Worm (Caenorhabditis elegans) whole organism, early embryonic: ENCODE data around the gene T10C6.6.

Experiments used
- B0310.2 ChIP-seq: sonication (generic microtip); optimal IDR thresholded peaks from 2 replicates; lab custom pipeline; 2016; ENCODE audit warnings: mild to moderate bottlenecking, missing genetic modification characterization, missing compliant biosample characterization
- F13C5.2 ChIP-seq: sonication (generic microtip); optimal IDR thresholded peaks from 2 replicates; lab custom pipeline; 2017; ENCODE audit warnings: mild to moderate bottlenecking, missing genetic modification characterization, inconsistent platforms, missing compliant biosample characterization
- aly-1 ChIP-seq: sonication (generic microtip); optimal IDR thresholded peaks from 2 replicates; lab custom pipeline; 2016; ENCODE audit warnings: missing genetic modification characterization, missing compliant biosample characterization
- ama-1 ChIP-seq: fragments of 150-350 bp; optimal IDR thresholded peaks from 2 replicates; lab custom pipeline; 2014
- ceh-13 ChIP-seq: fragments of 200-800 bp; sonication (Bioruptor generic); optimal IDR thresholded peaks from 2 replicates; lab custom pipeline; 2018; ENCODE audit warnings: mild to moderate bottlenecking, missing genetic modification characterization, missing compliant biosample characterization
- ceh-36 ChIP-seq: sonication (generic microtip); optimal IDR thresholded peaks from 2 replicates; lab custom pipeline; 2016; ENCODE audit warnings: missing genetic modification characterization, inconsistent platforms, missing compliant biosample characterization
- ets-7 ChIP-seq: sonication (generic microtip); optimal IDR thresholded peaks from 2 replicates; lab custom pipeline; 2016; ENCODE audit warnings: missing genotype, missing genetic modification characterization, missing compliant biosample characterization
- flt-1 ChIP-seq: fragments of 200-800 bp; sonication (Bioruptor generic); IDR thresholded peaks from 2 replicates; pipeline ENCODE4 v1.3.6; 2022; ENCODE audit warnings: missing genetic modification characterization, missing compliant biosample characterization
- hmbx-1 ChIP-seq: sonication (generic microtip); optimal IDR thresholded peaks from 2 replicates; lab custom pipeline; 2016; ENCODE audit warnings: mild to moderate bottlenecking, missing genetic modification characterization, missing compliant biosample characterization
- hmg-4 ChIP-seq: fragments of 200-800 bp; sonication (Bioruptor generic); optimal IDR thresholded peaks from 2 replicates; lab custom pipeline; 2018; ENCODE audit warnings: mild to moderate bottlenecking, missing genetic modification characterization, missing compliant biosample characterization
- hnd-1 ChIP-seq: sonication (generic microtip); optimal IDR thresholded peaks from 2 replicates; lab custom pipeline; 2016; ENCODE audit warnings: missing genetic modification characterization, missing compliant biosample characterization
- pes-1 ChIP-seq: fragments of 200-800 bp; sonication (Bioruptor generic); IDR thresholded peaks from 2 replicates; pipeline ENCODE4 v1.3.6; 2022; ENCODE audit warnings: missing genetic modification reagents, missing genetic modification characterization, missing compliant biosample characterization
- scrt-1 ChIP-seq: fragments of 200-800 bp; sonication (Bioruptor generic); IDR thresholded peaks from 2 replicates; pipeline ENCODE4 v1.3.6; 2022; ENCODE audit warnings: missing genetic modification characterization, missing compliant biosample characterization
- sea-1 ChIP-seq: fragments of 200-800 bp; sonication (Bioruptor generic); conservative IDR thresholded peaks from 2 replicates; pipeline ENCODE4 v1.3.6; 2022; ENCODE audit warnings: missing genetic modification characterization, missing compliant biosample characterization
- tbx-11 ChIP-seq: fragments of 200-800 bp; sonication (Bioruptor generic); IDR thresholded peaks from 2 replicates; pipeline ENCODE4 v1.3.6; 2022; ENCODE audit warnings: missing genetic modification characterization, missing compliant biosample characterization
- tbx-37 ChIP-seq: fragments of 200-800 bp; sonication (Bioruptor generic); conservative IDR thresholded peaks from 2 replicates; pipeline ENCODE4 v1.3.6; 2022; ENCODE audit warnings: missing genetic modification reagents, missing genetic modification characterization, missing compliant biosample characterization
- tra-4 ChIP-seq: sonication (generic microtip); optimal IDR thresholded peaks from 2 replicates; lab custom pipeline; 2017; ENCODE audit warnings: missing genetic modification characterization, missing compliant biosample characterization

T10C6.6 gene

DNA sequence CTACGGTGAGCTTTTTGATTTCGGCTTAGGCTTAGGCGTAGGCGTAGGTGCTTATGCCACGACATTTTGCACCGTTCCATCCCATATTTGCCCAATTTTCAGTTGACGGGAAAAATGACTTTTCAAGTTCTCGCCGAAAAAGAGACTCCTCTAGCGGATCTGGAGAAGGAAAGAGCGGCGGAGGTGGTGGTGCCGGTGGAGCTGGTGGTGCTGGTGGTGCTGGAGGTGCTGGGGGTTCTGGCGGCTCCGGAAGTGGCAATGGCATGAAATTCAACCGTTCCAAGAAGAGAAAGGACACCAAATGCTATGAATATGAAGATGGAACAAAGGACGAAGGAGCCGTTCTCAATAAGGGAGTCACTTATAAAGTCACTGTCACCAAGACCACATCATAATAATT, 22.9 kb downstream of the T10C6.6 start:
- TF ChIP-seq tbx-11 = 0 out of 2 replicates have a peak, but pooled peaks have one; percentile 7
- TF ChIP-seq ets-7 = no peak

ce11 chrV:16047508-16047907, 23.4 kb downstream of the T10C6.6 start, which contains the start of gene str-198:
str-198 (plus strand) TSS chrV:16047808.
- TF ChIP-seq pes-1 (GFP tag; lab: Robert Waterston, UW) (no peak), tra-4 (tag; lab: Kevin White, UChicago) (no peak), ama-1 (lab: Kevin White, UChicago) (no peak), flt-1 (no peak), hmg-4 (GFP tag; lab: Kevin White, UChicago) (no peak)

DNA sequence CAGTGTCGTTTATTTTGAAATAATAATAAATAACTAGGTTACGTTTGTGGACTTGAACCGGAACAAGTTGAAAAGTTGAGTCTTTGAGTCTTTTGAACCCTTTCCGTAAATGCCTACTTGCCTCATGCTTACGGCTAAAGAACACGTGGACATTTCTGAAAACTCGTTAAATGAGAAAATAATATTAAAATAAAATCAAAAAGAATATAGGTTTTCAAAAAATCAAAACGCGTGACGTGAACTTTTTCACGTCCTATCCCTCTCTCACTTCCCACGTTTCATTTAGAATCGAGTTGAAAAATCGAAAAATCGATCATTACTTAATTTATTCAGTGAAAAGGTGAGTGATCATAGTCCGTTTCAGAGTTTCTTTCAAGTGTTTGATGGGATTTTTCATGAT, 25.1 kb downstream of the T10C6.6 start, which contains the start of gene best-12:
TSS of gene best-12 (plus strand) at position 301 of the 400 bp plus-strand sequence.
- TF ChIP-seq hnd-1 = no peak
- TF ChIP-seq aly-1 (tag; lab: Kevin White, UChicago) = no peak

ce11 chrV:16053373-16053772, 29.2 kb downstream of the T10C6.6 start, which contains the start of gene F14H3.3:
F14H3.3 (minus strand) TSS chrV:16053473.
- TF ChIP-seq hmg-4 (GFP tag; lab: Kevin White, UChicago) = no peak
- TF ChIP-seq ets-7 = no peak
- no peak for TF ChIP-seq ceh-36 (tag; lab: Kevin White, UChicago)
- no peak for TF ChIP-seq tbx-11
- no peak for TF ChIP-seq flt-1
- no peak for TF ChIP-seq pes-1 (GFP tag; lab: Robert Waterston, UW)
- TF ChIP-seq F13C5.2 (tag; lab: Kevin White, UChicago) = no peak
- no peak for TF ChIP-seq B0310.2 (tag; lab: Kevin White, UChicago)
- TF ChIP-seq ceh-13 (GFP tag; lab: Kevin White, UChicago) = no peak
- no peak for TF ChIP-seq scrt-1
- TF ChIP-seq hmbx-1 (tag; lab: Kevin White, UChicago) = no peak
- TF ChIP-seq ama-1 (lab: Kevin White, UChicago) = no peak
- no peak for TF ChIP-seq sea-1 (GFP tag; lab: Robert Waterston, UW)
- TF ChIP-seq hnd-1 = no peak
- no peak for TF ChIP-seq tbx-37 (GFP tag; lab: Robert Waterston, UW)
- no peak for TF ChIP-seq aly-1 (tag; lab: Kevin White, UChicago)

ce11 chrV:16055031-16055430, 30.9 kb downstream of the T10C6.6 start, which contains the start of gene F14H3.4:
F14H3.4 (minus strand) TSS chrV:16055072.
- TF ChIP-seq sea-1 (GFP tag; lab: Robert Waterston, UW) (no peak), hmg-4 (GFP tag; lab: Kevin White, UChicago) (no peak), ceh-36 (tag; lab: Kevin White, UChicago) (no peak), F13C5.2 (tag; lab: Kevin White, UChicago) (no peak), tra-4 (tag; lab: Kevin White, UChicago) (no peak), pes-1 (GFP tag; lab: Robert Waterston, UW) (no peak), B0310.2 (tag; lab: Kevin White, UChicago) (no peak), aly-1 (tag; lab: Kevin White, UChicago) (no peak), flt-1 (no peak), scrt-1 (no peak), hmbx-1 (tag; lab: Kevin White, UChicago) (no peak)

DNA sequence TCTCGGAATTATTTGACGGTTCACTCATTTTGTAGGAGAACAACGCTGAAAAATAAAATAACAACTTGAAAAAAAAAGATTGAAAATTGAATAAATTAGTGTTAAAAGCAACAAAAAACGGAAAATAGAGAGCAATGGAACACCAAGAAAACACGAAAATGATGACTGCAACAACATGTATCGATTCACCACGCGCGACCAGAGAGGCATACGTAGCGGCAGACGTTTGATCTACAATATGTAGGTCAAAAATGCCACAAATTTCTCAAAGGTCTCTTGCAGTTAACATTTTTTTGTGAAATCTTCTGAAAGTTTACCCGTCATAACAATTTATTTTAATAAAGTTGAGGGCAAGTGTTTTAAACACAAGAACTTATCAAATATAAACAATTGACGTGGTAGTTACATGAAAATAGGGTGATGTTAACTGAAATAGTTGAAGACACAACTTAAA, 32.9 kb downstream of the T10C6.6 start, which contains the start of gene F14H3.5:
TSS of gene F14H3.5 (minus strand) at position 51 of the 454 bp plus-strand sequence.
- no peak for TF ChIP-seq hnd-1
- TF ChIP-seq tbx-37 (GFP tag; lab: Robert Waterston, UW) = no peak
- no peak for TF ChIP-seq aly-1 (tag; lab: Kevin White, UChicago)
- no peak for TF ChIP-seq hmbx-1 (tag; lab: Kevin White, UChicago)
- no peak for TF ChIP-seq pes-1 (GFP tag; lab: Robert Waterston, UW)
- no peak for TF ChIP-seq tbx-11
- no peak for TF ChIP-seq ceh-13 (GFP tag; lab: Kevin White, UChicago)
- no peak for TF ChIP-seq F13C5.2 (tag; lab: Kevin White, UChicago)
- no peak for TF ChIP-seq ama-1 (lab: Kevin White, UChicago)
- no peak for TF ChIP-seq sea-1 (GFP tag; lab: Robert Waterston, UW)

DNA sequence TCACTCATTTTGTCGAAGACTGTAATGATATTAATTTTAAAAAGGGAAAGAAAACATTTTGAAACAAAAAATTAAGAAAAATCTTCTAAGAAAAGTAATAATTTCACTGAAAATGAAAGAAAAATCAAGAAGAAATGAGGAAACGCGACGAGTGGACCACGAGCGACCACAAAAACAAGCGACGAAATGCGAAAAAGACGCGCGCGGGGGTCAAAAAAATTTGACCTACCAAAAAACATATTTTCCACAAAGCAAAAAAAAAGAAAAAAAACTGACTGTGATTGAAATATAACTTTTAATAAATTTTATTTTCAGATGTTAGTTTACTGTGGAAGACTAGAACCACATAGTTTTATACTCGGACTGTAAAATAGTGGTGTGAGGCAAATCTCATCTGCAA, 34.7 kb downstream of the T10C6.6 start, which contains the start of gene F14H3.6:
TSS of gene F14H3.6 (minus strand) at position 22 of the 400 bp plus-strand sequence.
- TF ChIP-seq hnd-1 = no peak
- no peak for TF ChIP-seq pes-1 (GFP tag; lab: Robert Waterston, UW)
- TF ChIP-seq flt-1 = no peak
- TF ChIP-seq aly-1 (tag; lab: Kevin White, UChicago) = no peak
- no peak for TF ChIP-seq scrt-1
- no peak for TF ChIP-seq B0310.2 (tag; lab: Kevin White, UChicago)
- TF ChIP-seq hmg-4 (GFP tag; lab: Kevin White, UChicago) = no peak
- no peak for TF ChIP-seq ceh-13 (GFP tag; lab: Kevin White, UChicago)
- no peak for TF ChIP-seq sea-1 (GFP tag; lab: Robert Waterston, UW)
- no peak for TF ChIP-seq hmbx-1 (tag; lab: Kevin White, UChicago)
- no peak for TF ChIP-seq tbx-37 (GFP tag; lab: Robert Waterston, UW)
- TF ChIP-seq tra-4 (tag; lab: Kevin White, UChicago) = no peak
- no peak for TF ChIP-seq ets-7
- no peak for TF ChIP-seq tbx-11
- no peak for TF ChIP-seq ceh-36 (tag; lab: Kevin White, UChicago)
- TF ChIP-seq F13C5.2 (tag; lab: Kevin White, UChicago) = no peak
- TF ChIP-seq ama-1 (lab: Kevin White, UChicago) = no peak

ce11 chrV:16060135-16060534, 36.0 kb downstream of the T10C6.6 start, which contains the start of gene F14H3.15:
F14H3.15 (minus strand) TSS chrV:16060235.
- TF ChIP-seq flt-1 (no peak), scrt-1 (no peak), sea-1 (GFP tag; lab: Robert Waterston, UW) (no peak), hmg-4 (GFP tag; lab: Kevin White, UChicago) (no peak), tra-4 (tag; lab: Kevin White, UChicago) (no peak), ama-1 (lab: Kevin White, UChicago) (no peak), aly-1 (tag; lab: Kevin White, UChicago) (no peak), pes-1 (GFP tag; lab: Robert Waterston, UW) (no peak), tbx-11 (no peak), ceh-13 (GFP tag; lab: Kevin White, UChicago) (no peak)
